Fruit fly (Drosophila melanogaster) whole organism, embryonic: ENCODE results near the gene CG13829.

Experiments
- B-H2 ChIP-seq: fragments of 200-800 bp; sonication (Bioruptor generic); optimal IDR thresholded peaks from 2 replicates; lab custom pipeline; 2018; ENCODE audit warnings: missing biosample characterization, mild to moderate bottlenecking, missing genetic modification characterization
- CG10267 ChIP-seq: fragments of 200-800 bp; sonication (Bioruptor generic); optimal IDR thresholded peaks from 2 replicates; lab custom pipeline; 2018; ENCODE audit warnings: missing biosample characterization, mild to moderate bottlenecking, missing genetic modification characterization, moderate library complexity
- CG11085 ChIP-seq: fragments of 200-800 bp; sonication (Bioruptor generic); IDR thresholded peaks from 2 replicates; pipeline ENCODE4 v1.3.6; 2022; ENCODE audit warnings: missing biosample characterization, missing genetic modification characterization
- CG13624 ChIP-seq: fragments of 200-800 bp; sonication (Bioruptor generic); optimal IDR thresholded peaks from 2 replicates; lab custom pipeline; 2016; ENCODE audit warnings: missing biosample characterization, missing genetic modification characterization
- CG15601 ChIP-seq: fragments of 200-800 bp; sonication (Bioruptor generic); optimal IDR thresholded peaks from 3 replicates; lab custom pipeline; 2019; ENCODE audit warnings: missing biosample characterization, mild to moderate bottlenecking, missing genetic modification characterization, moderate library complexity
- CG17612 ChIP-seq: fragments of 200-800 bp; sonication (Bioruptor generic); IDR thresholded peaks from 2 replicates; pipeline ENCODE4 v1.3.6; 2022; ENCODE audit warnings: missing biosample characterization, missing genetic modification characterization
- CG2116 ChIP-seq: fragments of 200-800 bp; sonication (Bioruptor generic); optimal IDR thresholded peaks from 3 replicates; lab custom pipeline; 2018; ENCODE audit warnings: missing biosample characterization, mild to moderate bottlenecking, missing genetic modification characterization
- CG2199 ChIP-seq: fragments of 200-800 bp; sonication (Bioruptor generic); IDR thresholded peaks from 3 replicates; pipeline ENCODE4 v1.3.6; 2022; ENCODE audit warnings: missing biosample characterization, missing genetic modification characterization
- CG32532 ChIP-seq: fragments of 200-800 bp; sonication (Bioruptor generic); IDR thresholded peaks from 2 replicates; pipeline ENCODE4 v1.3.6; 2022; ENCODE audit warnings: missing biosample characterization, missing genetic modification characterization
- CG32772 ChIP-seq: fragments of 200-800 bp; sonication (Bioruptor generic); IDR thresholded peaks from 2 replicates; pipeline ENCODE4 v1.3.6; 2022; ENCODE audit warnings: missing biosample characterization, missing genetic modification characterization
- CG33557 ChIP-seq: fragments of 200-800 bp; sonication (Bioruptor generic); optimal IDR thresholded peaks from 2 replicates; lab custom pipeline; 2019; ENCODE audit warnings: missing biosample characterization, mild to moderate bottlenecking, missing genetic modification characterization, moderate library complexity
- CG4424 ChIP-seq: fragments of 200-800 bp; sonication (Bioruptor generic); optimal IDR thresholded peaks from 3 replicates; lab custom pipeline; 2016; ENCODE audit warnings: missing biosample characterization, missing genetic modification characterization
- CG5180 ChIP-seq: fragments of 200-800 bp; sonication (Bioruptor generic); optimal IDR thresholded peaks from 3 replicates; lab custom pipeline; 2017; ENCODE audit warnings: missing biosample characterization, missing genetic modification characterization, mild to moderate bottlenecking, moderate library complexity, missing genetic modification reagents
- CG6813 ChIP-seq: fragments of 200-800 bp; sonication (Bioruptor generic); optimal IDR thresholded peaks from 2 replicates; lab custom pipeline; 2017; ENCODE audit warnings: missing biosample characterization, missing genetic modification characterization, mild to moderate bottlenecking, moderate library complexity, missing genetic modification reagents
- CG7786 ChIP-seq: fragments of 200-800 bp; sonication (Bioruptor generic); optimal IDR thresholded peaks from 2 replicates; lab custom pipeline; 2016; ENCODE audit warnings: missing biosample characterization, missing genetic modification characterization
- CG7928 ChIP-seq: fragments of 200-800 bp; sonication (Bioruptor generic); optimal IDR thresholded peaks from 2 replicates; lab custom pipeline; 2017; ENCODE audit warnings: missing biosample characterization, mild to moderate bottlenecking, missing genetic modification characterization
- Dek ChIP-seq: fragments of 200-800 bp; sonication (Bioruptor generic); optimal IDR thresholded peaks from 3 replicates; lab custom pipeline; 2019; ENCODE audit warnings: missing biosample characterization, mild to moderate bottlenecking, missing genetic modification characterization, moderate library complexity
- Dfd ChIP-seq, 2 experiments: fragments of >200 bp; optimal IDR thresholded peaks; 2 replicates each; lab custom pipeline; 2017; ENCODE audit warnings: missing biosample characterization in 2 of 2, missing genetic modification characterization in 2 of 2
- Fer1 ChIP-seq: fragments of 200-800 bp; sonication (Bioruptor generic); optimal IDR thresholded peaks from 2 replicates; lab custom pipeline; 2017; ENCODE audit warnings: missing biosample characterization, mild to moderate bottlenecking, missing genetic modification characterization
- H15 ChIP-seq: fragments of 200-800 bp; sonication (Bioruptor generic); IDR thresholded peaks from 3 replicates; pipeline ENCODE4 v1.3.6; 2022; ENCODE audit warnings: missing biosample characterization, missing genetic modification characterization
- HLH3B ChIP-seq: fragments of 200-800 bp; sonication (Bioruptor generic); IDR thresholded peaks from 2 replicates; pipeline ENCODE4 v1.3.6; 2022; ENCODE audit warnings: missing biosample characterization, missing genetic modification characterization
- HLH4C ChIP-seq: fragments of 200-800 bp; sonication (Bioruptor generic); IDR thresholded peaks from 3 replicates; pipeline ENCODE4 v1.3.6; 2022; ENCODE audit warnings: missing biosample characterization, missing genetic modification characterization; ENCODE audit not compliant: partially characterized antibody
- Oaz ChIP-seq: fragments of 200-800 bp; sonication (Bioruptor generic); IDR thresholded peaks from 2 replicates; pipeline ENCODE4 v1.3.6; 2022; ENCODE audit warnings: missing biosample characterization, missing genetic modification characterization
- Sox100B ChIP-seq: fragments of 200-800 bp; sonication (Bioruptor generic); optimal IDR thresholded peaks from 3 replicates; lab custom pipeline; 2018; ENCODE audit warnings: missing biosample characterization, mild to moderate bottlenecking, missing genetic modification characterization
- Xrp1 ChIP-seq: fragments of 200-800 bp; sonication (Bioruptor generic); IDR thresholded peaks from 2 replicates; pipeline ENCODE4 v1.3.6; 2022; ENCODE audit warnings: missing biosample characterization, missing genetic modification characterization
- ab ChIP-seq: fragments of 200-800 bp; sonication (Bioruptor generic); optimal IDR thresholded peaks from 2 replicates; lab custom pipeline; 2016; ENCODE audit warnings: missing biosample characterization, missing genetic modification characterization
- ash1 ChIP-seq: fragments of 200-800 bp; sonication (Bioruptor generic); optimal IDR thresholded peaks from 2 replicates; lab custom pipeline; 2018; ENCODE audit warnings: missing biosample characterization, mild to moderate bottlenecking, missing genetic modification characterization
- bigmax ChIP-seq: fragments of 200-800 bp; sonication (Bioruptor generic); optimal IDR thresholded peaks from 2 replicates; lab custom pipeline; 2018; ENCODE audit warnings: missing biosample characterization, mild to moderate bottlenecking, missing genetic modification characterization
- bsh ChIP-seq, 2 experiments: fragments of 200-800 bp; sonication (Bioruptor generic); optimal IDR thresholded peaks; 2 replicates each; lab custom pipeline; 2017 to 2018; ENCODE audit warnings: mild to moderate bottlenecking in 2 of 2, missing biosample characterization in 2 of 2, missing genetic modification characterization in 2 of 2, moderate library complexity in 1 of 2
- chif ChIP-seq, 2 experiments: fragments of 200-800 bp; sonication (Bioruptor generic); optimal IDR thresholded peaks; 3 replicates each; lab custom pipeline; 2016; ENCODE audit warnings: missing biosample characterization in 2 of 2, missing genetic modification characterization in 2 of 2
- croc ChIP-seq: fragments of 200-800 bp; sonication (Bioruptor generic); conservative IDR thresholded peaks from 3 replicates; pipeline ENCODE4 v1.3.6; 2022; ENCODE audit warnings: missing biosample characterization, missing genetic modification characterization
- ems ChIP-seq: fragments of 200-800 bp; sonication (Bioruptor generic); optimal IDR thresholded peaks from 3 replicates; lab custom pipeline; 2016; ENCODE audit warnings: missing biosample characterization, missing genetic modification characterization
- en ChIP-seq: fragments of 200-800 bp; sonication (Bioruptor generic); optimal IDR thresholded peaks from 2 replicates; lab custom pipeline; 2016; ENCODE audit warnings: missing biosample characterization, missing genetic modification characterization
- h ChIP-seq: fragments of >200 bp; optimal IDR thresholded peaks from 2 replicates; lab custom pipeline; 2017
- hbn ChIP-seq: fragments of 200-800 bp; sonication (Bioruptor generic); IDR thresholded peaks from 2 replicates; pipeline ENCODE4 v1.3.6; 2022; ENCODE audit warnings: missing biosample characterization, missing genetic modification characterization; ENCODE audit not compliant: partially characterized antibody
- jing ChIP-seq: fragments of 200-800 bp; sonication (Bioruptor generic); optimal IDR thresholded peaks from 2 replicates; lab custom pipeline; 2018; ENCODE audit warnings: missing biosample characterization, mild to moderate bottlenecking, missing genetic modification characterization
- nmo ChIP-seq: fragments of 200-800 bp; sonication (Bioruptor generic); optimal IDR thresholded peaks from 2 replicates; lab custom pipeline; 2018; ENCODE audit warnings: missing biosample characterization, mild to moderate bottlenecking, missing genetic modification characterization, moderate library complexity
- otp ChIP-seq: fragments of 200-800 bp; sonication (Bioruptor generic); IDR thresholded peaks from 3 replicates; pipeline ENCODE4, ENCODE4 v1.3.6; 2022; ENCODE audit warnings: missing biosample characterization, missing genetic modification characterization
- psq ChIP-seq: fragments of 200-800 bp; sonication (Bioruptor generic); optimal IDR thresholded peaks from 2 replicates; lab custom pipeline; 2017; ENCODE audit warnings: missing biosample characterization, missing genetic modification characterization
- ro ChIP-seq: fragments of 200-800 bp; sonication (Bioruptor generic); IDR thresholded peaks from 2 replicates; pipeline ENCODE4 v1.3.6; 2022; ENCODE audit warnings: missing biosample characterization, missing genetic modification characterization
- schlank ChIP-seq: fragments of 200-800 bp; sonication (Bioruptor generic); optimal IDR thresholded peaks from 2 replicates; lab custom pipeline; 2018; ENCODE audit warnings: missing biosample characterization, mild to moderate bottlenecking, missing genetic modification characterization
- sug ChIP-seq: fragments of 200-800 bp; optimal IDR thresholded peaks from 2 replicates; lab custom pipeline; 2019; ENCODE audit warnings: missing biosample characterization, mild to moderate bottlenecking, missing genetic modification characterization, moderate library complexity
- tio ChIP-seq: fragments of 200-800 bp; sonication (Bioruptor generic); optimal IDR thresholded peaks from 2 replicates; lab custom pipeline; 2017; ENCODE audit warnings: missing biosample characterization, missing genetic modification characterization, inconsistent platforms
- tup ChIP-seq: fragments of 200-800 bp; sonication (Bioruptor generic); optimal IDR thresholded peaks from 2 replicates; lab custom pipeline; 2016; ENCODE audit warnings: missing biosample characterization, mild to moderate bottlenecking, missing genetic modification characterization, moderate library complexity
- usp ChIP-seq: fragments of >200 bp; optimal IDR thresholded peaks from 2 replicates; lab custom pipeline; 2017; ENCODE audit warnings: missing biosample characterization, missing genetic modification characterization
- vvl ChIP-seq: fragments of 200-800 bp; sonication (Bioruptor generic); IDR thresholded peaks from 2 replicates; pipeline ENCODE4 v1.3.6; 2022; ENCODE audit warnings: missing biosample characterization, missing genetic modification characterization
- z ChIP-seq: fragments of 200-800 bp; sonication (Bioruptor generic); IDR thresholded peaks from 3 replicates; pipeline ENCODE4 v1.3.6; 2022; ENCODE audit warnings: missing biosample characterization, missing genetic modification characterization
- zen ChIP-seq: fragments of 200-800 bp; sonication (Bioruptor generic); optimal IDR thresholded peaks from 3 replicates; lab custom pipeline; 2018; ENCODE audit warnings: missing biosample characterization, mild to moderate bottlenecking, missing genetic modification characterization, moderate library complexity

CG13829 gene

dm6 chr3R:23189958-23190900, 29.1 kb upstream of the CG13829 start:
- TF ChIP-seq Xrp1 (GFP tag; lab: Robert Waterston, UW) = peak; percentile 73
- peak; percentile 77 for TF ChIP-seq CG7786 (GFP tag; lab: Kevin White, UChicago)
- TF ChIP-seq Fer1 = peak; percentile 82
- peak; percentile 21 for TF ChIP-seq tup (GFP tag; lab: Kevin White, UChicago)
- TF ChIP-seq z (GFP tag; lab: Robert Waterston, UW) = peak; percentile 89
- peak; percentile 64 for TF ChIP-seq Sox100B (GFP tag; lab: Kevin White, UChicago)
- TF ChIP-seq CG17612 = no peak
- TF ChIP-seq CG4424 = peak; percentile 62
- TF ChIP-seq sug (tag; lab: Kevin White, UChicago) = peak; percentile 83
- TF ChIP-seq CG33557 (GFP tag; lab: Kevin White, UChicago) = no peak
- TF ChIP-seq B-H2 (GFP tag; lab: Kevin White, UChicago) = peak; percentile 68
- peak in 1 of 2 experiments; percentile 82 for TF ChIP-seq bsh (GFP tag; optimal IDR thresholded peaks at IDR 0.05; lab: Kevin White, UChicago)
- peak; percentile 72 for TF ChIP-seq nmo
- peak; percentile 81 for TF ChIP-seq CG32532
- peak; percentile 71 for TF ChIP-seq Dek
- TF ChIP-seq bigmax = no peak
- TF ChIP-seq usp (GFP tag; lab: Kevin White, UChicago) = no peak
- TF ChIP-seq Oaz (GFP tag; lab: Robert Waterston, UW) = peak; percentile 65
- TF ChIP-seq Dfd (GFP tag; optimal IDR thresholded peaks at IDR 0.05; lab: Kevin White, UChicago) = no peak
- peak; percentile 58 for TF ChIP-seq CG10267 (tag; lab: Kevin White, UChicago)
- peak; percentile 70 for TF ChIP-seq HLH3B (GFP tag; lab: Robert Waterston, UW)
- TF ChIP-seq h (lab: Kevin White, UChicago) = no peak
- TF ChIP-seq chif (GFP tag; optimal IDR thresholded peaks at IDR 0.05; lab: Kevin White, UChicago) = peak; percentile 62 to 67
- peak; percentile 68; the same call in 2 of the 3 replicates for TF ChIP-seq otp (GFP tag; lab: Robert Waterston, UW)
- TF ChIP-seq jing (GFP tag; lab: Kevin White, UChicago) = peak; percentile 45
- TF ChIP-seq ems (GFP tag; lab: Kevin White, UChicago) = peak; percentile 62
- peak; percentile 34 for TF ChIP-seq schlank (tag; lab: Kevin White, UChicago)
- peak; percentile 60 for TF ChIP-seq CG13624 (GFP tag; lab: Kevin White, UChicago)
- TF ChIP-seq CG2116 (GFP tag; lab: Kevin White, UChicago) = peak; percentile 6
- TF ChIP-seq CG15601 = peak; percentile 45
- TF ChIP-seq vvl (GFP tag; lab: Robert Waterston, UW) = peak; percentile 76
- TF ChIP-seq CG2199 (GFP tag; lab: Robert Waterston, UW) = 0 out of 3 replicates have a peak, but pooled peaks have one; percentile 10
- no peak for TF ChIP-seq HLH4C (GFP tag; lab: Robert Waterston, UW)
- peak; percentile 42 for TF ChIP-seq CG6813 (GFP tag; lab: Kevin White, UChicago)
- TF ChIP-seq en (GFP tag; lab: Kevin White, UChicago) = no peak
- TF ChIP-seq CG7928 (GFP tag; lab: Kevin White, UChicago) = peak; percentile 27
- peak; percentile 59; the same call in 1 of the 3 replicates for TF ChIP-seq H15 (GFP tag; lab: Robert Waterston, UW)
- TF ChIP-seq psq (GFP tag; lab: Kevin White, UChicago) = no peak
- peak; percentile 52; the same call in 1 of the 2 replicates for TF ChIP-seq CG11085 (GFP tag; lab: Robert Waterston, UW)
- no peak for TF ChIP-seq hbn (GFP tag; lab: Robert Waterston, UW)
- no peak for TF ChIP-seq ab
- peak; percentile 54 for TF ChIP-seq CG32772 (GFP tag; lab: Robert Waterston, UW)
- no peak for TF ChIP-seq ro (GFP tag; lab: Robert Waterston, UW)
- peak; percentile 1 for TF ChIP-seq ash1 (GFP tag; lab: Kevin White, UChicago)
- 0 out of 3 replicates have a peak, but pooled peaks have one; percentile 14 for TF ChIP-seq croc (GFP tag; lab: Robert Waterston, UW)
- TF ChIP-seq zen (tag; lab: Kevin White, UChicago) = peak; percentile 63
- peak; percentile 63 for TF ChIP-seq tio (GFP tag; lab: Kevin White, UChicago)
- peak; percentile 52 for TF ChIP-seq CG5180 (GFP tag; lab: Kevin White, UChicago)
